Fruit fly (Drosophila melanogaster): ENCODE measurements around the gene CG42680.

The CG42680 gene

DNA sequence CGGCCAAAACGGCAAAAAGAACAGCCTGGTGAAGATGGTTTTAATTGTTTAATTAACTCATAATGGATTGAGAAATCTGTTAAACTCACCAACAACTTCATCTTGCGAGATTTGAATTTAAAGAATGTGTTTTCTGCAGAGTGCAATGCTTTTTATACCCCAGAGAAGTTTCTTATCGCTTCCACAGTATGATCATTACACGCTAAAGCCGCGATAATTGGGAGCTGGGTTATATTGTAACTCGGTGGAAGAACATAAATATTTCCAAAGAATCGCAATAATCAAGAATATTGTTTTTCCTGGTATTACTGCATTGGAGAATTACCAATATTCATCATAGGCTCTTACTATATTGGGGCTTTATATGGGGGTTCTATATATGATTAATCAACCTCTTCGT, at the start of gene CG42680:
CG42680 (minus strand) TSS at position 101 of the 400 bp plus-strand sequence.
- TF ChIP-seq Doc3 (GFP tag; IDR thresholded peaks at IDR 0.05; ENCODE audit: partially characterized antibody) (no peak), cad (GFP tag; optimal IDR thresholded peaks at IDR 0.05) (no peak), CG17361 (GFP tag; IDR thresholded peaks at IDR 0.05) (no peak), sens (GFP tag) (peak; percentile 12), B-H1 (GFP tag; IDR thresholded peaks at IDR 0.05) (no peak), Max (GFP tag; optimal IDR thresholded peaks at IDR 0.05) (no peak), bowl (GFP tag; IDR thresholded peaks at IDR 0.05) (no peak), CG2875 (GFP tag; optimal IDR thresholded peaks at IDR 0.05) (no peak)

DNA sequence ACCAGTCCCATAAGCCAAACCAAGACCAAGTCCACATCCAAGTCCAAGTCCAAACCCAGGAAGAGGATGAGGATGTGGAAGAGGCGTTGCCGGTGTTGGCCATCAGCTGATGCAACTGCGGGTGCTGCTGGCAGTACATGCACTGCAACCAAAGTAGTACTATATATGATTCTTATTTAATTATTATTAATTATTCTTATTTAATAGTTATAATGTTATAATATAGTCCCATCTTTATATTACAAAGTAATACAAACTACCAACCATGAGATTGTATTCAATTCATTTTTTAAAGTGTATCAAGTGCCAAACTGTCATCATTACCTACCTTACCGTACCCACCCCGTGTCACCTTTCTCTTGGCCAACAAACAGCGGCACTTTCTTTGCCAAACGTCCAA, 47.0 kb upstream of the CG42680 start:
- TF ChIP-seq gro (GFP tag; optimal IDR thresholded peaks at IDR 0.05), result no peak
- no peak for TF ChIP-seq Oli (tag; optimal IDR thresholded peaks at IDR 0.05)
- TF ChIP-seq C15 (GFP tag; IDR thresholded peaks at IDR 0.05), result no peak
- no peak for TF ChIP-seq Chrac-16 (GFP tag; optimal IDR thresholded peaks at IDR 0.05)
- TF ChIP-seq sisA (GFP tag; IDR thresholded peaks at IDR 0.05), result no peak
- TF ChIP-seq bowl (GFP tag; IDR thresholded peaks at IDR 0.05), result no peak
- TF ChIP-seq Abd-B (GFP tag; optimal IDR thresholded peaks at IDR 0.05), result no peak
- TF ChIP-seq kay (GFP tag; optimal IDR thresholded peaks at IDR 0.05), result no peak
- TF ChIP-seq lilli (GFP tag; optimal IDR thresholded peaks at IDR 0.05), result no peak
- no peak for TF ChIP-seq gfzf (GFP tag; optimal IDR thresholded peaks at IDR 0.05)
- peak; percentile 12 for TF ChIP-seq CG7271 (tag; optimal IDR thresholded peaks at IDR 0.05)
- TF ChIP-seq CG12155 (GFP tag; optimal IDR thresholded peaks at IDR 0.05), result no peak
- TF ChIP-seq CG6791 (GFP tag; IDR thresholded peaks at IDR 0.05; ENCODE audit: partially characterized antibody), result no peak
- no peak for TF ChIP-seq fd64A (GFP tag; optimal IDR thresholded peaks at IDR 0.05)
- no peak for TF ChIP-seq CG10274 (GFP tag; optimal IDR thresholded peaks at IDR 0.05)
- TF ChIP-seq fd96Cb (tag; optimal IDR thresholded peaks at IDR 0.05), result no peak
- TF ChIP-seq CG4730 (GFP tag; IDR thresholded peaks at IDR 0.05), result no peak
- no peak for TF ChIP-seq zfh2 (GFP tag; optimal IDR thresholded peaks at IDR 0.05)
- TF ChIP-seq CG6854 (GFP tag; optimal IDR thresholded peaks at IDR 0.05), result no peak
- TF ChIP-seq CG8290 (GFP tag; optimal IDR thresholded peaks at IDR 0.05), result no peak
- no peak for TF ChIP-seq CG8290 (tag; optimal IDR thresholded peaks at IDR 0.05)
- no peak for TF ChIP-seq en (GFP tag; optimal IDR thresholded peaks at IDR 0.05)
- peak; percentile 26 for TF ChIP-seq Sox102F (GFP tag; optimal IDR thresholded peaks at IDR 0.05)
- TF ChIP-seq CG11247 (GFP tag; IDR thresholded peaks at IDR 0.05), result no peak
- TF ChIP-seq CG11695 (GFP tag; IDR thresholded peaks at IDR 0.05), result no peak
- peak; percentile 13 for TF ChIP-seq CG18262 (tag; optimal IDR thresholded peaks at IDR 0.05)
- TF ChIP-seq CG10979 (tag; optimal IDR thresholded peaks at IDR 0.05), result peak; percentile 16
- no peak for TF ChIP-seq CG1529 (GFP tag; optimal IDR thresholded peaks at IDR 0.05)
- no peak for TF ChIP-seq Six4 (GFP tag; optimal IDR thresholded peaks at IDR 0.05)
- no peak for TF ChIP-seq otp (GFP tag; IDR thresholded peaks at IDR 0.05)
- TF ChIP-seq klu (GFP tag; IDR thresholded peaks at IDR 0.05), result no peak
- TF ChIP-seq Stat92E (GFP tag; optimal IDR thresholded peaks at IDR 0.05), result no peak
- no peak for TF ChIP-seq sr (GFP tag; IDR thresholded peaks at IDR 0.05)
- no peak for TF ChIP-seq CG4360 (GFP tag; IDR thresholded peaks at IDR 0.05)
- TF ChIP-seq CG9727 (GFP tag; optimal IDR thresholded peaks at IDR 0.05), result no peak
- no peak for TF ChIP-seq CG33557 (GFP tag; optimal IDR thresholded peaks at IDR 0.05)
- no peak for TF ChIP-seq Hey (tag; optimal IDR thresholded peaks at IDR 0.05)
- 0 out of 2 replicates have a peak, but pooled peaks have one; percentile 49 for TF ChIP-seq Drgx (GFP tag; IDR thresholded peaks at IDR 0.05)
- TF ChIP-seq CG6683 (GFP tag; optimal IDR thresholded peaks at IDR 0.05), result no peak
- no peak for TF ChIP-seq Hr39 (optimal IDR thresholded peaks at IDR 0.05)
- TF ChIP-seq tgo (GFP tag; IDR thresholded peaks at IDR 0.05), result no peak
- peak; percentile 23 for TF ChIP-seq Blimp-1 (GFP tag; optimal IDR thresholded peaks at IDR 0.05)
- TF ChIP-seq Mes4 (GFP tag; optimal IDR thresholded peaks at IDR 0.05), result no peak
- TF ChIP-seq CG17359 (tag; optimal IDR thresholded peaks at IDR 0.05), result no peak
- no peak for TF ChIP-seq Camta (GFP tag; optimal IDR thresholded peaks at IDR 0.05)
